Fruit fly (Drosophila melanogaster) whole organism, prepupa: ENCODE results near the gene fzo.

Source experiments
- Blimp-1 ChIP-seq: fragments of 200-800 bp; sonication (Bioruptor generic); optimal IDR thresholded peaks from 3 replicates; lab custom pipeline; 2017; ENCODE audit warnings: missing biosample characterization, missing genetic modification characterization, mild to moderate bottlenecking, moderate library complexity, missing genetic modification reagents
- CG10631 ChIP-seq: fragments of 200-800 bp; sonication (Bioruptor generic); optimal IDR thresholded peaks from 2 replicates; lab custom pipeline; 2016; ENCODE audit warnings: missing biosample characterization, missing genetic modification characterization
- CG10669 ChIP-seq: fragments of 200-800 bp; sonication (Bioruptor generic); optimal IDR thresholded peaks from 3 replicates; lab custom pipeline; 2018; ENCODE audit warnings: missing biosample characterization, mild to moderate bottlenecking, missing genetic modification characterization, moderate library complexity
- CG11294 ChIP-seq: fragments of 200-800 bp; sonication (Bioruptor generic); IDR thresholded peaks from 2 replicates; pipeline ENCODE4 v1.3.6; 2022; ENCODE audit warnings: missing biosample characterization, missing genetic modification characterization
- CG11762 ChIP-seq: fragments of 200-800 bp; sonication (Bioruptor generic); optimal IDR thresholded peaks from 3 replicates; lab custom pipeline; 2016; ENCODE audit warnings: missing biosample characterization, missing genetic modification characterization; ENCODE audit not compliant: insufficient read depth
- CG31627 ChIP-seq: fragments of 200-800 bp; sonication (Bioruptor generic); optimal IDR thresholded peaks from 3 replicates; lab custom pipeline; 2016; ENCODE audit warnings: missing biosample characterization, missing genetic modification characterization
- CG32006 ChIP-seq: fragments of 200-800 bp; sonication (Bioruptor generic); optimal IDR thresholded peaks from 3 replicates; lab custom pipeline; 2017; ENCODE audit warnings: missing biosample characterization, mild to moderate bottlenecking, missing genetic modification characterization
- CG3919 ChIP-seq: fragments of 200-800 bp; sonication (Bioruptor generic); optimal IDR thresholded peaks from 3 replicates; lab custom pipeline; 2016; ENCODE audit warnings: missing biosample characterization, missing genetic modification characterization
- CG4318 ChIP-seq: fragments of 200-800 bp; sonication (Bioruptor generic); optimal IDR thresholded peaks from 3 replicates; lab custom pipeline; 2017; ENCODE audit warnings: missing biosample characterization, mild to moderate bottlenecking, missing genetic modification characterization
- CG6163 ChIP-seq: fragments of 200-800 bp; sonication (Bioruptor generic); IDR thresholded peaks from 3 replicates; pipeline ENCODE4 v1.3.6; 2022; ENCODE audit warnings: missing biosample characterization, missing genetic modification characterization
- CG6276 ChIP-seq: fragments of 200-800 bp; sonication (Bioruptor generic); optimal IDR thresholded peaks from 2 replicates; lab custom pipeline; 2017; ENCODE audit warnings: missing biosample characterization, mild to moderate bottlenecking, missing genetic modification characterization
- CG6792 ChIP-seq: fragments of 200-800 bp; sonication (Bioruptor generic); optimal IDR thresholded peaks from 3 replicates; lab custom pipeline; 2016; ENCODE audit warnings: missing biosample characterization, missing genetic modification characterization
- CG6854 ChIP-seq: fragments of 200-800 bp; sonication (Bioruptor generic); optimal IDR thresholded peaks from 2 replicates; lab custom pipeline; 2017; ENCODE audit warnings: missing biosample characterization, mild to moderate bottlenecking, missing genetic modification characterization
- Eip75B ChIP-seq: fragments of 200-800 bp; sonication (Bioruptor generic); optimal IDR thresholded peaks from 3 replicates; lab custom pipeline; 2016; ENCODE audit warnings: missing biosample characterization, missing genetic modification characterization
- Eip78C ChIP-seq: fragments of 200-800 bp; sonication (Bioruptor generic); peaks from one replicate; lab custom pipeline; 2016; ENCODE audit warnings: missing biosample characterization, missing genetic modification characterization
- Eip93F ChIP-seq: fragments of 200-800 bp; sonication (Bioruptor generic); optimal IDR thresholded peaks from 2 replicates; lab custom pipeline; 2016; ENCODE audit warnings: missing biosample characterization, mild to moderate bottlenecking, missing genetic modification characterization
- Gug ChIP-seq: fragments of 200-800 bp; sonication (Bioruptor generic); IDR thresholded peaks from 2 replicates; pipeline ENCODE4 v1.3.6; 2022; ENCODE audit warnings: missing biosample characterization, missing genetic modification characterization
- Hr38 ChIP-seq: sonication (Bioruptor generic); optimal IDR thresholded peaks from 2 replicates; lab custom pipeline; 2016; ENCODE audit warnings: missing biosample characterization, missing genetic modification characterization
- Hr4 ChIP-seq: fragments of 200-800 bp; sonication (Bioruptor generic); optimal IDR thresholded peaks from 3 replicates; lab custom pipeline; 2016; ENCODE audit warnings: missing biosample characterization, missing genetic modification characterization
- OdsH ChIP-seq: fragments of 200-800 bp; sonication (Bioruptor generic); optimal IDR thresholded peaks from 3 replicates; lab custom pipeline; 2016; ENCODE audit warnings: missing biosample characterization, missing genetic modification characterization
- Smox ChIP-seq: fragments of 200-800 bp; sonication (Bioruptor generic); optimal IDR thresholded peaks from 3 replicates; lab custom pipeline; 2016; ENCODE audit warnings: missing biosample characterization, missing genetic modification characterization
- Sox14 ChIP-seq: fragments of 200-800 bp; sonication (Bioruptor generic); optimal IDR thresholded peaks from 3 replicates; lab custom pipeline; 2016; ENCODE audit warnings: missing biosample characterization, missing genetic modification characterization
- achi ChIP-seq: fragments of 200-800 bp; sonication (Bioruptor generic); optimal IDR thresholded peaks from 3 replicates; lab custom pipeline; 2016; ENCODE audit warnings: missing biosample characterization, missing genetic modification characterization
- acj6 ChIP-seq: fragments of 200-800 bp; sonication (Bioruptor generic); optimal IDR thresholded peaks from 3 replicates; lab custom pipeline; 2016; ENCODE audit warnings: missing biosample characterization, missing genetic modification characterization
- esn ChIP-seq: fragments of 200-800 bp; sonication (Bioruptor generic); optimal IDR thresholded peaks from 2 replicates; lab custom pipeline; 2016; ENCODE audit warnings: missing biosample characterization, mild to moderate bottlenecking, missing genetic modification characterization, moderate library complexity
- fd59A ChIP-seq: fragments of 200-800 bp; sonication (Bioruptor generic); optimal IDR thresholded peaks from 2 replicates; lab custom pipeline; 2017; ENCODE audit warnings: missing biosample characterization, mild to moderate bottlenecking, missing genetic modification characterization, missing genetic modification reagents
- fkh ChIP-seq: fragments of 200-800 bp; sonication (Bioruptor generic); optimal IDR thresholded peaks from 3 replicates; lab custom pipeline; 2017; ENCODE audit warnings: missing biosample characterization, mild to moderate bottlenecking, missing genetic modification characterization, moderate library complexity
- lz ChIP-seq: fragments of 200-800 bp; sonication (Bioruptor generic); optimal IDR thresholded peaks from 3 replicates; lab custom pipeline; 2016; ENCODE audit warnings: missing biosample characterization, missing genetic modification characterization
- pdm3 ChIP-seq: fragments of 200-800 bp; sonication (Bioruptor generic); optimal IDR thresholded peaks from 3 replicates; lab custom pipeline; 2016; ENCODE audit warnings: missing biosample characterization, missing genetic modification characterization
- salr ChIP-seq, 2 experiments: fragments of 200-800 bp; sonication (Bioruptor generic); optimal IDR thresholded peaks; 3 replicates each; lab custom pipeline; 2016 to 2018; ENCODE audit warnings: missing biosample characterization in 2 of 2, missing genetic modification characterization in 2 of 2, mild to moderate bottlenecking in 1 of 2
- ss ChIP-seq, 2 experiments: fragments of 200-800 bp; sonication (Bioruptor generic); optimal IDR thresholded peaks; 2 replicates in 1 of 2; 3 replicates in 1 of 2; lab custom pipeline; 2017 to 2018; ENCODE audit warnings: mild to moderate bottlenecking in 2 of 2, missing biosample characterization in 2 of 2, missing genetic modification characterization in 2 of 2, moderate library complexity in 1 of 2
- svp ChIP-seq: fragments of 200-800 bp; sonication (Bioruptor generic); peaks from one replicate; lab custom pipeline; 2016; ENCODE audit warnings: missing biosample characterization, missing genetic modification characterization
- topi ChIP-seq: fragments of 200-800 bp; sonication (Bioruptor generic); optimal IDR thresholded peaks from 3 replicates; lab custom pipeline; 2016; ENCODE audit warnings: missing biosample characterization, missing genetic modification characterization
- vri ChIP-seq: fragments of 200-800 bp; sonication (Bioruptor generic); optimal IDR thresholded peaks from 3 replicates; lab custom pipeline; 2016; ENCODE audit warnings: missing biosample characterization, mild to moderate bottlenecking, missing genetic modification characterization

The fzo gene

dm6 chr3R:23173393-23173981 lies 30.3 kb downstream of the fzo start, which contains the start of gene CG46310 (continued):
- TF ChIP-seq lz (GFP tag; lab: Kevin White, UChicago) (peak; percentile 88), CG4318 (GFP tag; lab: Kevin White, UChicago) (peak; percentile 29), CG6276 (peak; percentile 73), achi (GFP tag; lab: Kevin White, UChicago) (peak; percentile 85), Sox14 (GFP tag; lab: Kevin White, UChicago) (peak; percentile 76), fkh (peak; percentile 73), Gug (GFP tag; lab: Robert Waterston, UW) (peak; percentile 82), CG6163 (GFP tag; lab: Robert Waterston, UW) (peak; percentile 94), CG6792 (peak; percentile 93), salr (GFP tag; optimal IDR thresholded peaks at IDR 0.05; lab: Kevin White, UChicago) (peak in 1 of 2 experiments; percentile 78), Hr4 (GFP tag; lab: Kevin White, UChicago) (peak; percentile 64), CG10669 (peak; percentile 71), CG11294 (GFP tag; lab: Robert Waterston, UW) (peak; percentile 66), CG32006 (GFP tag; lab: Kevin White, UChicago) (peak; percentile 69), Hr38 (GFP tag; lab: Kevin White, UChicago) (no peak)

- peak; percentile 67 for TF ChIP-seq Eip93F (GFP tag; lab: Kevin White, UChicago)
- TF ChIP-seq ss (GFP tag; optimal IDR thresholded peaks at IDR 0.05; lab: Kevin White, UChicago), result no peak
- no peak for TF ChIP-seq CG6276
- TF ChIP-seq svp (GFP tag; lab: Kevin White, UChicago), result peak; percentile 22
- TF ChIP-seq CG31627 (GFP tag; lab: Kevin White, UChicago), result no peak
- TF ChIP-seq vri (GFP tag; lab: Kevin White, UChicago), result peak; percentile 62
- TF ChIP-seq CG6854 (GFP tag; lab: Kevin White, UChicago), result no peak
- TF ChIP-seq Smox (GFP tag; lab: Kevin White, UChicago), result no peak
- TF ChIP-seq Eip78C (GFP tag; lab: Kevin White, UChicago), result peak; percentile 39
- TF ChIP-seq Gug (GFP tag; lab: Robert Waterston, UW), result no peak
- TF ChIP-seq CG3919 (GFP tag; lab: Kevin White, UChicago), result no peak
- TF ChIP-seq CG11294 (GFP tag; lab: Robert Waterston, UW), result no peak
- TF ChIP-seq Hr4 (GFP tag; lab: Kevin White, UChicago), result no peak
- no peak for TF ChIP-seq CG6163 (GFP tag; lab: Robert Waterston, UW)
- no peak for TF ChIP-seq Hr38 (GFP tag; lab: Kevin White, UChicago)
- TF ChIP-seq CG10631 (GFP tag; lab: Kevin White, UChicago), result no peak
Observed at dm6 chr3R:23171867-23172266, 32.0 kb downstream of the fzo start.

dm6 chr3R:23170335-23170734 lies 33.5 kb downstream of the fzo start:
- TF ChIP-seq pdm3 (GFP tag; lab: Kevin White, UChicago) (no peak), Eip75B (GFP tag; lab: Kevin White, UChicago) (no peak), fd59A (GFP tag; lab: Kevin White, UChicago) (no peak), salr (GFP tag; optimal IDR thresholded peaks at IDR 0.05; lab: Kevin White, UChicago) (no peak), OdsH (GFP tag; lab: Kevin White, UChicago) (no peak), acj6 (GFP tag; lab: Kevin White, UChicago) (no peak), CG6163 (GFP tag; lab: Robert Waterston, UW) (no peak), Blimp-1 (GFP tag; lab: Kevin White, UChicago) (no peak), esn (GFP tag; lab: Kevin White, UChicago) (no peak), CG6276 (no peak), CG11762 (GFP tag; lab: Kevin White, UChicago) (no peak), topi (GFP tag; lab: Kevin White, UChicago) (no peak)
